Worm (Caenorhabditis elegans): ENCODE measurements around the gene R01E6.2.
A peak's percentile ranks its signal among the peaks of the same experiment; 100 is the strongest.

Gene R01E6.2

ce11 chrX:13566436-13566835, at the start of gene R01E6.2:
R01E6.2 (minus strand) TSS chrX:13566536.
- TF ChIP-seq ref-2 (tag; optimal IDR thresholded peaks at IDR 0.05) (no peak), pax-1 (tag; optimal IDR thresholded peaks at IDR 0.05) (no peak), fkh-6 (tag; optimal IDR thresholded peaks at IDR 0.05) (no peak), pqm-1 (tag; optimal IDR thresholded peaks at IDR 0.05) (no peak), sox-2 (GFP tag; IDR thresholded peaks at IDR 0.05) (no peak), fkh-10 (GFP tag; optimal IDR thresholded peaks at IDR 0.05) (no peak), lin-11 (tag; optimal IDR thresholded peaks at IDR 0.05) (no peak), ceh-14 (tag; optimal IDR thresholded peaks at IDR 0.05) (no peak), unc-42 (tag; optimal IDR thresholded peaks at IDR 0.05) (no peak), gmeb-2 (tag; optimal IDR thresholded peaks at IDR 0.05) (no peak), ceh-9 (tag; optimal IDR thresholded peaks at IDR 0.05) (no peak), eyg-1 (tag; optimal IDR thresholded peaks at IDR 0.05) (no peak), pha-4 (tag; optimal IDR thresholded peaks at IDR 0.05) (no peak), pros-1 (tag; optimal IDR thresholded peaks at IDR 0.05) (no peak), F13H6.1 (tag; optimal IDR thresholded peaks at IDR 0.05) (no peak), ceh-30 (tag; optimal IDR thresholded peaks at IDR 0.05) (no peak), fax-1 (tag; optimal IDR thresholded peaks at IDR 0.05) (no peak), C38D4.7 (GFP tag; optimal IDR thresholded peaks at IDR 0.05) (no peak)

ce11 chrX:13615181-13615580, 48.8 kb upstream of the R01E6.2 start:
- TF ChIP-seq fkh-10 (GFP tag; optimal IDR thresholded peaks at IDR 0.05) (no peak), nhr-232 (tag; optimal IDR thresholded peaks at IDR 0.05) (no peak), gmeb-2 (tag; optimal IDR thresholded peaks at IDR 0.05) (no peak), syd-9 (tag; optimal IDR thresholded peaks at IDR 0.05) (no peak), tbx-2 (tag; optimal IDR thresholded peaks at IDR 0.05) (no peak), hlh-30 (tag; optimal IDR thresholded peaks at IDR 0.05; ENCODE audit: insufficient read depth) (no peak), sdc-2 (tag; optimal IDR thresholded peaks at IDR 0.05) (no peak), unc-3 (GFP tag; conservative IDR thresholded peaks at IDR 0.05) (no peak), unc-3 (tag; optimal IDR thresholded peaks at IDR 0.05) (no peak), zip-5 (tag; optimal IDR thresholded peaks at IDR 0.05) (no peak), pqm-1 (tag; optimal IDR thresholded peaks at IDR 0.05) (no peak), che-1 (tag; optimal IDR thresholded peaks at IDR 0.05) (no peak), ceh-45 (GFP tag; IDR thresholded peaks at IDR 0.05) (no peak), fkh-6 (tag; optimal IDR thresholded peaks at IDR 0.05) (no peak), elt-4 (tag; optimal IDR thresholded peaks at IDR 0.05) (no peak), madf-2 (tag; optimal IDR thresholded peaks at IDR 0.05) (no peak), npax-4 (tag; optimal IDR thresholded peaks at IDR 0.05) (no peak), tbx-7 (tag; optimal IDR thresholded peaks at IDR 0.05) (no peak), elt-2 (tag; optimal IDR thresholded peaks at IDR 0.05) (no peak), eyg-1 (tag; optimal IDR thresholded peaks at IDR 0.05) (no peak)

ce11 chrX:13610040-13610439, 43.7 kb upstream of the R01E6.2 start:
- TF ChIP-seq hlh-15 (tag; optimal IDR thresholded peaks at IDR 0.05): no peak
- peak; percentile 14 for TF ChIP-seq unc-42 (tag; optimal IDR thresholded peaks at IDR 0.05)
- TF ChIP-seq pag-3 (tag; optimal IDR thresholded peaks at IDR 0.05; ENCODE audit: borderline replicate concordance): no peak
- no peak for TF ChIP-seq fkh-10 (GFP tag; optimal IDR thresholded peaks at IDR 0.05)
- TF ChIP-seq ceh-6 (GFP tag; optimal IDR thresholded peaks at IDR 0.05): no peak
- no peak for TF ChIP-seq mec-3 (tag; optimal IDR thresholded peaks at IDR 0.05; ENCODE audit: borderline replicate concordance)
- TF ChIP-seq ceh-24 (tag; optimal IDR thresholded peaks at IDR 0.05): no peak
- no peak for TF ChIP-seq eyg-1 (tag; optimal IDR thresholded peaks at IDR 0.05)

ce11 chrX:13605854-13606253, 39.5 kb upstream of the R01E6.2 start:
- TF ChIP-seq nfya-1 (tag; optimal IDR thresholded peaks at IDR 0.05) (no peak), ceh-19 (GFP tag; optimal IDR thresholded peaks at IDR 0.05) (no peak), K02D7.2 (tag; optimal IDR thresholded peaks at IDR 0.05) (no peak), pha-4 (tag; optimal IDR thresholded peaks at IDR 0.05) (no peak), elt-4 (tag; optimal IDR thresholded peaks at IDR 0.05) (no peak), pat-9 (tag; optimal IDR thresholded peaks at IDR 0.05) (no peak), dve-1 (tag; optimal IDR thresholded peaks at IDR 0.05) (no peak), pqm-1 (tag; optimal IDR thresholded peaks at IDR 0.05) (no peak), C38D4.7 (GFP tag; optimal IDR thresholded peaks at IDR 0.05) (no peak), T23F11.4 (GFP tag; optimal IDR thresholded peaks at IDR 0.05) (no peak), gmeb-2 (tag; optimal IDR thresholded peaks at IDR 0.05) (no peak), lin-11 (tag; optimal IDR thresholded peaks at IDR 0.05) (no peak), madf-2 (tag; optimal IDR thresholded peaks at IDR 0.05) (no peak), lim-6 (tag; optimal IDR thresholded peaks at IDR 0.05) (no peak), hlh-6 (tag; optimal IDR thresholded peaks at IDR 0.05) (no peak), sdc-2 (tag; optimal IDR thresholded peaks at IDR 0.05) (no peak), ceh-2 (tag; optimal IDR thresholded peaks at IDR 0.05) (no peak), hlh-8 (tag; optimal IDR thresholded peaks at IDR 0.05) (no peak), pros-1 (tag; optimal IDR thresholded peaks at IDR 0.05) (no peak)
